Worm (Caenorhabditis elegans): Measurements from ENCODE around the gene Y102A5C.36.

Y102A5C.36 gene

DNA sequence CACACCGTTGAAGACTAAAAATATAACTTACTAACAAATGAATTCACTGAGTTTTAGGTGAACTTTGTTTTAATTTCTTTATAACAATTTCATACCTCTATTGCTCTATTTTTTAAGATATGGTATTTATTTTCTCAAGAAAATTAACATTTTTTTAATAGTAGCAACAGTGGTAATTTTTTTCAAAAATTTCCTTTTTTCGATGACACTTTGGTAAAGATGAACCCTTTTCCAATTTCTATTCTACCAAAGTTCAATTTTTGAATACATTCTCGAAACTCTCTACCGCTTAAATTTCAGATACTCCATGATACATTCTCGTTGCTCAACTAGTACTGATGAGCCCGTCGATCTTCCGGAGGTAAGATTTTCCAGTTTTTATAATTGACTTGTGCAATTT is 15.3 kb downstream of the Y102A5C.36 start, which contains the start of gene nhr-116:
Gene nhr-116 (plus strand): TSS at position 301 of the 400 bp plus-strand sequence.
- TF ChIP-seq hlh-13 (GFP tag; optimal IDR thresholded peaks at IDR 0.05) (no peak), pros-1 (tag; optimal IDR thresholded peaks at IDR 0.05) (no peak), F13H6.1 (tag; optimal IDR thresholded peaks at IDR 0.05) (no peak)

DNA sequence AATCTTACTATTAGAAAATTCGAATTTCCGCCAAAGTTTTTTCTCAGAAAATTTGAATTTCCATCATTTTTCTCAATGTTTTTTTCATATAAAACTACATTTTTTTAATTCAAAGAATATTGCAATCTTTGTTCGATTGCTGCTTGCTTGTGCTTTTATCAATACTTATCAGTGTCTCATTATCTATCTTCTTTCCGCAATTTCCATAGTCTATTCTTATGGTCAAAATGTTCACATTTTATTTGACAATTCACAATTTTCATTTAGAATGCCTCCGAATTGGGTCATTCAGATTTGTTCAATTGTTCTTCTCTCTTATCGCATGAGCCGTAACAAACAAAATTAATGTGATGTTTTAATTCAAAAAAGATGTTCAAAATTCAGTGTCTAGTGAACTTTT is 16.0 kb downstream of the Y102A5C.36 start:
- TF ChIP-seq hlh-30 (tag; optimal IDR thresholded peaks at IDR 0.05; ENCODE audit: insufficient read depth) = no peak
- TF ChIP-seq elt-2 (tag; optimal IDR thresholded peaks at IDR 0.05) = peak; percentile 14

ce11 chrV:16910864-16911263 is 16.4 kb downstream of the Y102A5C.36 start:
- TF ChIP-seq unc-3 (GFP tag; conservative IDR thresholded peaks at IDR 0.05) (no peak), unc-3 (tag; optimal IDR thresholded peaks at IDR 0.05) (no peak), ceh-6 (GFP tag; optimal IDR thresholded peaks at IDR 0.05) (no peak), pha-2 (tag; optimal IDR thresholded peaks at IDR 0.05) (no peak), K09A11.1 (tag; optimal IDR thresholded peaks at IDR 0.05; ENCODE audit: insufficient read depth) (no peak), ref-2 (tag; optimal IDR thresholded peaks at IDR 0.05) (no peak), unc-55 (GFP tag; optimal IDR thresholded peaks at IDR 0.05) (no peak), ceh-24 (tag; optimal IDR thresholded peaks at IDR 0.05) (no peak), pag-3 (tag; optimal IDR thresholded peaks at IDR 0.05; ENCODE audit: borderline replicate concordance) (no peak), pqm-1 (tag; optimal IDR thresholded peaks at IDR 0.05) (no peak), dve-1 (tag; optimal IDR thresholded peaks at IDR 0.05) (no peak), odd-2 (tag; optimal IDR thresholded peaks at IDR 0.05) (no peak), Y22D7AL.16 (tag; optimal IDR thresholded peaks at IDR 0.05) (no peak), hlh-6 (tag; optimal IDR thresholded peaks at IDR 0.05) (no peak), nhr-232 (tag; optimal IDR thresholded peaks at IDR 0.05) (no peak), rnt-1 (tag; optimal IDR thresholded peaks at IDR 0.05) (no peak), ceh-34 (tag; optimal IDR thresholded peaks at IDR 0.05) (no peak), pax-1 (tag; optimal IDR thresholded peaks at IDR 0.05) (no peak), madf-2 (tag; optimal IDR thresholded peaks at IDR 0.05) (no peak)

DNA sequence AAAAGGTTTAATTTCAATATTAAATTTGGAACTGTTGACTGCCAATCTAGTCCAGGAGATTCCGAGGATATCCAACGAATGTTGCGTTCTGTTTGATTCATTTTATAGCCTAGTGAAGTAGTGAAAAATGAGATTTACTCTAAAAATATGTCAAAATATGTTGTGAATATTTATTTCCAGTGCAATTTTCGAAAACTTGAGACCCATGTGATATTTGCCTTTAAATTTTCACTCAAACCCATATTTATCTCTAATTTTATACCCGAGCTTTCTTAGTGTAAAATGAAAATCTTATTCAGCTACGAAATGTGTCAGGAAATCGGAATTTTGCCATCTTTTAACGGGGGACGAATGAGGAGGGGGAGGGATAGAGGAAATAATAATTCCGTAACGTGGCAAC is 17.4 kb downstream of the Y102A5C.36 start, which contains the start of gene F09C6.16:
Gene F09C6.16 (minus strand): TSS at position 101 of the 400 bp plus-strand sequence.
- no peak for TF ChIP-seq sox-2 (GFP tag; IDR thresholded peaks at IDR 0.05)
- no peak for TF ChIP-seq pqm-1 (tag; optimal IDR thresholded peaks at IDR 0.05)
- no peak for TF ChIP-seq ahr-1 (tag; optimal IDR thresholded peaks at IDR 0.05)
- no peak for TF ChIP-seq lin-11 (tag; optimal IDR thresholded peaks at IDR 0.05)
- no peak for TF ChIP-seq dmd-4 (tag; optimal IDR thresholded peaks at IDR 0.05; ENCODE audit: borderline replicate concordance)
- no peak for TF ChIP-seq pat-9 (tag; optimal IDR thresholded peaks at IDR 0.05)
- TF ChIP-seq pax-1 (tag; optimal IDR thresholded peaks at IDR 0.05) = no peak

- TF ChIP-seq ceh-34 (tag; optimal IDR thresholded peaks at IDR 0.05) (no peak), unc-3 (GFP tag; conservative IDR thresholded peaks at IDR 0.05) (no peak), unc-3 (tag; optimal IDR thresholded peaks at IDR 0.05) (no peak)
These were observed 22.6 kb downstream of the Y102A5C.36 start, which contains the start of gene nhr-262 for ce11 chrV:16904612-16905011. Gene nhr-262 (plus strand): TSS chrV:16904912.

- TF ChIP-seq dve-1 (tag; optimal IDR thresholded peaks at IDR 0.05) (no peak), ceh-2 (tag; optimal IDR thresholded peaks at IDR 0.05) (no peak), eyg-1 (tag; optimal IDR thresholded peaks at IDR 0.05) (no peak), ceh-31 (tag; optimal IDR thresholded peaks at IDR 0.05) (no peak), pag-3 (tag; optimal IDR thresholded peaks at IDR 0.05; ENCODE audit: borderline replicate concordance) (no peak), ceh-14 (tag; optimal IDR thresholded peaks at IDR 0.05) (no peak), unc-55 (GFP tag; optimal IDR thresholded peaks at IDR 0.05) (no peak), pqm-1 (tag; optimal IDR thresholded peaks at IDR 0.05) (no peak), ceh-48 (tag; optimal IDR thresholded peaks at IDR 0.05) (no peak), ceh-30 (tag; optimal IDR thresholded peaks at IDR 0.05) (no peak), fax-1 (tag; optimal IDR thresholded peaks at IDR 0.05) (no peak), T23F11.4 (GFP tag; optimal IDR thresholded peaks at IDR 0.05) (no peak), ceh-6 (GFP tag; optimal IDR thresholded peaks at IDR 0.05) (no peak), ceh-18 (tag; optimal IDR thresholded peaks at IDR 0.05) (no peak), C38D4.7 (GFP tag; optimal IDR thresholded peaks at IDR 0.05) (no peak), C08G9.2 (tag; optimal IDR thresholded peaks at IDR 0.05) (no peak), madf-2 (tag; optimal IDR thresholded peaks at IDR 0.05) (no peak), ahr-1 (tag; optimal IDR thresholded peaks at IDR 0.05) (no peak), fkh-6 (tag; optimal IDR thresholded peaks at IDR 0.05) (no peak)
These were observed 24.5 kb downstream of the Y102A5C.36 start, which contains the start of gene srd-68 for ce11 chrV:16902726-16903125. Gene srd-68 (minus strand): TSS chrV:16902826.

Measured in whole organism, late embryonic.